Worm (Caenorhabditis elegans) whole organism, late embryonic: ENCODE measurements around the gene acp-5.

Source experiments
- nhr-11 ChIP-seq: fragments of 150-350 bp; optimal IDR thresholded peaks from 2 replicates; lab custom pipeline; 2014; ENCODE audit warnings: missing biosample characterization, missing genetic modification characterization
- pag-3 ChIP-seq: sonication (generic microtip); optimal IDR thresholded peaks from 2 replicates; lab custom pipeline; 2016; ENCODE audit warnings: missing compliant biosample characterization, missing genetic modification characterization, borderline replicate concordance
- pha-4 ChIP-seq: fragments of 150-350 bp; optimal IDR thresholded peaks from 2 replicates; lab custom pipeline; 2018; ENCODE audit warnings: missing biosample characterization, missing genetic modification reagents, missing genetic modification characterization
- pqm-1 ChIP-seq: sonication (generic microtip); optimal IDR thresholded peaks from 2 replicates; lab custom pipeline; 2016; ENCODE audit warnings: missing genetic modification characterization, missing compliant biosample characterization
- rnt-1 ChIP-seq: sonication (generic microtip); optimal IDR thresholded peaks from 2 replicates; lab custom pipeline; 2016; ENCODE audit warnings: missing genetic modification characterization, missing compliant biosample characterization
- tbx-2 ChIP-seq: sonication (generic microtip); optimal IDR thresholded peaks from 2 replicates; lab custom pipeline; 2016; ENCODE audit warnings: missing genetic modification characterization, missing compliant biosample characterization

DNA sequence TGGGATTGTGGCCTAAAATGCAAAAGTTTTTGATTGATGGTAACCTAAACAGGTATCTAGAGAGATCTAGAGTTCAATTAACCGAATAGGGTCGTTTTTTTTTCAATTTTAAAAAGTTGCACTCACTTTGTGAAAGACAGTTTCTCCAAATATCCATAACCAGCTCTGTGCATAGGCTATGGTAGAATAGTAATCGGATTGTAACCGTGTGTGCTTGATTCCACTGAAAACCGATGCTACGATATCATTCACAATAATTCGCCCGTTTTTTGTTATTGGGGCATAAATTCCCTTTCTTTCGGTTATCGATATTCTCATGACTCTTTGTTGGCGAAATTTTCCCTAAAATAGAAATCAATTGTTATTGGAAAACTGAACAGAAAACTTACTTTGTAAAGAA lies 22.9 kb downstream of the acp-5 start:
- TF ChIP-seq pha-4 (tag; lab: Kevin White, UChicago), result no peak
- no peak for TF ChIP-seq nhr-11 (tag; lab: Kevin White, UChicago)
- no peak for TF ChIP-seq pqm-1 (tag; lab: Kevin White, UChicago)
- TF ChIP-seq tbx-2 (tag; lab: Kevin White, UChicago), result no peak
- no peak for TF ChIP-seq pag-3 (tag; lab: Kevin White, UChicago)
- TF ChIP-seq rnt-1, result no peak
